Fruit fly (Drosophila melanogaster) whole organism, embryonic: ENCODE measurements around the gene Scm.

Source experiments
- Atf6 ChIP-seq: fragments of 200-800 bp; sonication (Bioruptor generic); IDR thresholded peaks from 2 replicates; pipeline ENCODE4 v1.3.6; 2022; ENCODE audit warnings: missing biosample characterization, missing genetic modification characterization
- C15 ChIP-seq: fragments of 200-800 bp; sonication (Bioruptor generic); IDR thresholded peaks from 3 replicates; pipeline ENCODE4 v1.3.6; 2022; ENCODE audit warnings: missing biosample characterization, missing genetic modification characterization
- CG10267 ChIP-seq: fragments of 200-800 bp; sonication (Bioruptor generic); optimal IDR thresholded peaks from 2 replicates; lab custom pipeline; 2018; ENCODE audit warnings: missing biosample characterization, mild to moderate bottlenecking, missing genetic modification characterization, moderate library complexity
- CG10366 ChIP-seq: fragments of 200-800 bp; sonication (Bioruptor generic); IDR thresholded peaks from 2 replicates; pipeline ENCODE4 v1.3.6; 2022; ENCODE audit warnings: missing biosample characterization, missing genetic modification characterization
- CG10431 ChIP-seq: fragments of 200-800 bp; sonication (Bioruptor generic); optimal IDR thresholded peaks from 3 replicates; lab custom pipeline; 2018; ENCODE audit warnings: missing biosample characterization, mild to moderate bottlenecking, missing genetic modification characterization
- CG10462 ChIP-seq: fragments of 200-800 bp; sonication (Bioruptor generic); optimal IDR thresholded peaks from 2 replicates; lab custom pipeline; 2016; ENCODE audit warnings: missing biosample characterization, missing genetic modification characterization
- CG10543 ChIP-seq: fragments of 200-800 bp; sonication (Bioruptor generic); optimal IDR thresholded peaks from 3 replicates; lab custom pipeline; 2017; ENCODE audit warnings: missing biosample characterization, mild to moderate bottlenecking, missing genetic modification characterization, moderate library complexity
- CG12104 ChIP-seq: fragments of 200-800 bp; sonication (Bioruptor generic); optimal IDR thresholded peaks from 3 replicates; lab custom pipeline; 2016; ENCODE audit warnings: missing biosample characterization, missing genetic modification characterization
- CG12236 ChIP-seq: fragments of 200-800 bp; sonication (Bioruptor generic); optimal IDR thresholded peaks from 2 replicates; lab custom pipeline; 2016; ENCODE audit warnings: missing biosample characterization, missing genetic modification characterization
- CG15011 ChIP-seq: fragments of 200-800 bp; sonication (Bioruptor generic); optimal IDR thresholded peaks from 3 replicates; lab custom pipeline; 2018; ENCODE audit warnings: missing biosample characterization, mild to moderate bottlenecking, missing genetic modification characterization
- CG15269 ChIP-seq: fragments of 200-800 bp; sonication (Bioruptor generic); optimal IDR thresholded peaks from 2 replicates; lab custom pipeline; 2018; ENCODE audit warnings: missing biosample characterization, mild to moderate bottlenecking, missing genetic modification characterization, moderate library complexity
- CG16813 ChIP-seq: fragments of 200-800 bp; sonication (Bioruptor generic); IDR thresholded peaks from 3 replicates; pipeline ENCODE4 v1.3.6; 2022; ENCODE audit warnings: missing biosample characterization, missing genetic modification characterization; ENCODE audit not compliant: partially characterized antibody
- CG2116 ChIP-seq: fragments of 200-800 bp; sonication (Bioruptor generic); optimal IDR thresholded peaks from 3 replicates; lab custom pipeline; 2018; ENCODE audit warnings: missing biosample characterization, mild to moderate bottlenecking, missing genetic modification characterization
- CG30431 ChIP-seq: fragments of 200-800 bp; sonication (Bioruptor generic); optimal IDR thresholded peaks from 2 replicates; lab custom pipeline; 2017; ENCODE audit warnings: missing biosample characterization, missing genetic modification characterization
- CG34224 ChIP-seq: fragments of 200-800 bp; sonication (Bioruptor generic); IDR thresholded peaks from 3 replicates; pipeline ENCODE4 v1.3.6; 2022; ENCODE audit warnings: missing biosample characterization, missing genetic modification characterization; ENCODE audit not compliant: partially characterized antibody
- CG4328 ChIP-seq: fragments of 200-800 bp; sonication (Bioruptor generic); optimal IDR thresholded peaks from 3 replicates; lab custom pipeline; 2017; ENCODE audit warnings: missing biosample characterization, missing genetic modification reagents, missing genetic modification characterization
- CG5245 ChIP-seq: fragments of 200-800 bp; sonication (Bioruptor generic); optimal IDR thresholded peaks from 3 replicates; lab custom pipeline; 2016; ENCODE audit warnings: missing biosample characterization, missing genetic modification characterization
- CG6272 ChIP-seq: fragments of 200-800 bp; sonication (Bioruptor generic); IDR thresholded peaks from 2 replicates; pipeline ENCODE4 v1.3.6; 2022; ENCODE audit warnings: missing biosample characterization, missing genetic modification characterization
- CG7928 ChIP-seq: fragments of 200-800 bp; sonication (Bioruptor generic); optimal IDR thresholded peaks from 2 replicates; lab custom pipeline; 2017; ENCODE audit warnings: missing biosample characterization, mild to moderate bottlenecking, missing genetic modification characterization
- CG7987 ChIP-seq: fragments of 200-800 bp; sonication (Bioruptor generic); optimal IDR thresholded peaks from 2 replicates; lab custom pipeline; 2018; ENCODE audit warnings: missing biosample characterization, mild to moderate bottlenecking, missing genetic modification characterization, moderate library complexity
- CG8281 ChIP-seq: fragments of 200-800 bp; sonication (Bioruptor generic); optimal IDR thresholded peaks from 2 replicates; lab custom pipeline; 2018; ENCODE audit warnings: missing biosample characterization, mild to moderate bottlenecking, missing genetic modification characterization, moderate library complexity
- CG8478 ChIP-seq: fragments of >200 bp; optimal IDR thresholded peaks from 2 replicates; lab custom pipeline; 2018
- CG9215 ChIP-seq: fragments of 200-800 bp; sonication (Bioruptor generic); IDR thresholded peaks from 2 replicates; pipeline ENCODE4 v1.3.6; 2022; ENCODE audit warnings: missing biosample characterization, missing genetic modification characterization
- CG9817 ChIP-seq: fragments of 200-800 bp; sonication (Bioruptor generic); optimal IDR thresholded peaks from 2 replicates; lab custom pipeline; 2018; ENCODE audit warnings: missing biosample characterization, mild to moderate bottlenecking, missing genetic modification characterization, moderate library complexity
- Camta ChIP-seq: fragments of 200-800 bp; sonication (Bioruptor generic); optimal IDR thresholded peaks from 2 replicates; lab custom pipeline; 2016; ENCODE audit warnings: missing biosample characterization, missing genetic modification characterization
- Dfd ChIP-seq, 2 experiments: fragments of >200 bp; optimal IDR thresholded peaks; 2 replicates each; lab custom pipeline; 2017; ENCODE audit warnings: missing biosample characterization in 2 of 2, missing genetic modification characterization in 2 of 2
- Dll ChIP-seq: fragments of 200-800 bp; sonication (Bioruptor generic); IDR thresholded peaks from 4 replicates; pipeline ENCODE4 v1.3.6; 2022; ENCODE audit warnings: missing biosample characterization, missing genetic modification characterization; ENCODE audit not compliant: partially characterized antibody
- HLH3B ChIP-seq: fragments of 200-800 bp; sonication (Bioruptor generic); IDR thresholded peaks from 2 replicates; pipeline ENCODE4 v1.3.6; 2022; ENCODE audit warnings: missing biosample characterization, missing genetic modification characterization
- Hmx ChIP-seq: fragments of 200-800 bp; sonication (Bioruptor generic); optimal IDR thresholded peaks from 2 replicates; lab custom pipeline; 2016; ENCODE audit warnings: missing biosample characterization, missing genetic modification characterization
- Hr51 ChIP-seq, 2 experiments: fragments of 200-800 bp; sonication (Bioruptor generic); optimal IDR thresholded peaks; 2 replicates in 1 of 2; 3 replicates in 1 of 2; lab custom pipeline; 2016 to 2018; ENCODE audit warnings: missing biosample characterization in 2 of 2, missing genetic modification characterization in 2 of 2, mild to moderate bottlenecking in 1 of 2, moderate library complexity in 1 of 2
- Oaz ChIP-seq: fragments of 200-800 bp; sonication (Bioruptor generic); IDR thresholded peaks from 2 replicates; pipeline ENCODE4 v1.3.6; 2022; ENCODE audit warnings: missing biosample characterization, missing genetic modification characterization
- Ravus ChIP-seq: fragments of 200-800 bp; sonication (Bioruptor generic); IDR thresholded peaks from 2 replicates; pipeline ENCODE4 v1.3.6; 2022; ENCODE audit warnings: missing biosample characterization, missing genetic modification characterization
- Trl ChIP-seq, 3 experiments: fragments of >200 bp in 2 of 3; fragments of 200-800 bp in 1 of 3; sonication (Bioruptor generic) in 1 of 3; optimal IDR thresholded peaks; 2 replicates in 1 of 3; 3 replicates in 2 of 3; lab custom pipeline; 2016 to 2017; ENCODE audit warnings: missing biosample characterization in 1 of 3, missing genetic modification characterization in 1 of 3
- al ChIP-seq: fragments of 200-800 bp; sonication (Bioruptor generic); IDR thresholded peaks from 2 replicates; pipeline ENCODE4 v1.3.6; 2022; ENCODE audit warnings: missing biosample characterization, missing genetic modification characterization
- amos ChIP-seq: fragments of 200-800 bp; sonication (Bioruptor generic); IDR thresholded peaks from 2 replicates; pipeline ENCODE4 v1.3.6; 2022; ENCODE audit warnings: missing biosample characterization, missing genetic modification characterization; ENCODE audit not compliant: partially characterized antibody
- cad ChIP-seq: fragments of >200 bp; optimal IDR thresholded peaks from 2 replicates; lab custom pipeline; 2017; ENCODE audit warnings: missing biosample characterization, missing genetic modification characterization
- caup ChIP-seq: fragments of 200-800 bp; sonication (Bioruptor generic); optimal IDR thresholded peaks from 3 replicates; lab custom pipeline; 2017; ENCODE audit warnings: missing biosample characterization, mild to moderate bottlenecking, missing genetic modification characterization, moderate library complexity; ENCODE audit not compliant: severe bottlenecking
- crol ChIP-seq: fragments of 200-800 bp; sonication (Bioruptor generic); IDR thresholded peaks from 2 replicates; pipeline ENCODE4 v1.3.6; 2022; ENCODE audit warnings: missing biosample characterization, missing genetic modification characterization
- ems ChIP-seq: fragments of 200-800 bp; sonication (Bioruptor generic); optimal IDR thresholded peaks from 3 replicates; lab custom pipeline; 2016; ENCODE audit warnings: missing biosample characterization, missing genetic modification characterization
- hb ChIP-seq: fragments of 200-800 bp; sonication (Bioruptor generic); IDR thresholded peaks from 3 replicates; pipeline ENCODE4 v1.3.6; 2022; ENCODE audit warnings: missing biosample characterization, missing genetic modification characterization; ENCODE audit not compliant: partially characterized antibody
- ind ChIP-seq: fragments of 200-800 bp; sonication (Bioruptor generic); optimal IDR thresholded peaks from 3 replicates; lab custom pipeline; 2016; ENCODE audit warnings: missing biosample characterization, missing genetic modification characterization
- jumu ChIP-seq: fragments of 200-800 bp; sonication (Bioruptor generic); optimal IDR thresholded peaks from 3 replicates; lab custom pipeline; 2016; ENCODE audit warnings: missing biosample characterization, missing genetic modification characterization
- klu ChIP-seq: fragments of 200-800 bp; sonication (Bioruptor generic); IDR thresholded peaks from 2 replicates; pipeline ENCODE4 v1.3.6; 2022; ENCODE audit warnings: missing biosample characterization, missing genetic modification characterization
- lov ChIP-seq, 2 experiments: fragments of 200-800 bp in 1 of 2; fragments of >200 bp in 1 of 2; sonication (Bioruptor generic) in 1 of 2; IDR thresholded peaks in 1 of 2; optimal IDR thresholded peaks in 1 of 2; 2 replicates in 1 of 2; 3 replicates in 1 of 2; pipeline versions ENCODE4 v1.3.6 to Lab custom; 2017 to 2022; ENCODE audit warnings: missing biosample characterization in 1 of 2, missing genetic modification characterization in 1 of 2
- ranshi ChIP-seq: fragments of 200-800 bp; sonication (Bioruptor generic); IDR thresholded peaks from 2 replicates; pipeline ENCODE4 v1.3.6; 2022; ENCODE audit warnings: missing biosample characterization, missing genetic modification characterization
- repo ChIP-seq: fragments of 200-800 bp; sonication (Bioruptor generic); optimal IDR thresholded peaks from 2 replicates; lab custom pipeline; 2016; ENCODE audit warnings: missing biosample characterization, missing genetic modification characterization
- rib ChIP-seq: fragments of 200-800 bp; sonication (Bioruptor generic); IDR thresholded peaks from 2 replicates; pipeline ENCODE4 v1.3.6; 2022; ENCODE audit warnings: missing biosample characterization, missing genetic modification characterization
- scrt ChIP-seq: fragments of 200-800 bp; sonication (Bioruptor generic); optimal IDR thresholded peaks from 2 replicates; lab custom pipeline; 2018; ENCODE audit warnings: missing biosample characterization, mild to moderate bottlenecking, missing genetic modification characterization, moderate library complexity
- sob ChIP-seq: fragments of 200-800 bp; sonication (Bioruptor generic); IDR thresholded peaks from 2 replicates; pipeline ENCODE4 v1.3.6; 2022; ENCODE audit warnings: missing biosample characterization, missing genetic modification characterization
- tll ChIP-seq, 2 experiments: fragments of 200-800 bp in 1 of 2; fragments of >200 bp in 1 of 2; sonication (Bioruptor generic) in 1 of 2; optimal IDR thresholded peaks; 2 replicates each; lab custom pipeline; 2017 to 2019; ENCODE audit warnings: missing biosample characterization in 2 of 2, missing genetic modification characterization in 2 of 2, mild to moderate bottlenecking in 1 of 2, moderate library complexity in 1 of 2

The Scm gene

dm6 chr3R:9590952-9591532 is 46.4 kb downstream of the Scm start, which contains the start of the genes bocks and CG8312 (continued):
- TF ChIP-seq CG10431 (GFP tag; lab: Kevin White, UChicago), result no peak
- peak; percentile 26 for TF ChIP-seq ind (GFP tag; lab: Kevin White, UChicago)
- TF ChIP-seq CG10366, result no peak
- no peak for TF ChIP-seq CG8281 (tag; lab: Kevin White, UChicago)
- TF ChIP-seq CG5245 (GFP tag; lab: Kevin White, UChicago), result no peak
- no peak for TF ChIP-seq CG10462 (GFP tag; lab: Kevin White, UChicago)
- peak; percentile 67 for TF ChIP-seq CG10543 (GFP tag; lab: Kevin White, UChicago)
- TF ChIP-seq Camta (GFP tag; lab: Kevin White, UChicago), result peak; percentile 57
- TF ChIP-seq cad (GFP tag; lab: Kevin White, UChicago), result no peak
- peak; percentile 65 for TF ChIP-seq ems (GFP tag; lab: Kevin White, UChicago)
- TF ChIP-seq CG4328, result no peak
- TF ChIP-seq CG7928 (GFP tag; lab: Kevin White, UChicago), result no peak
- TF ChIP-seq Dfd (GFP tag; optimal IDR thresholded peaks at IDR 0.05; lab: Kevin White, UChicago), result no peak
- peak; percentile 29 for TF ChIP-seq CG9817 (tag; lab: Kevin White, UChicago)
- peak; percentile 8 for TF ChIP-seq CG7987 (GFP tag; lab: Kevin White, UChicago)
- no peak for TF ChIP-seq CG9215 (GFP tag; lab: Robert Waterston, UW)
- peak; percentile 58 for TF ChIP-seq jumu (GFP tag; lab: Kevin White, UChicago)
- TF ChIP-seq ranshi, result no peak
- TF ChIP-seq sob (GFP tag; lab: Robert Waterston, UW), result no peak
- TF ChIP-seq klu (GFP tag; lab: Robert Waterston, UW), result no peak
- no peak for TF ChIP-seq rib (GFP tag; lab: Robert Waterston, UW)
- TF ChIP-seq CG34224 (GFP tag; lab: Robert Waterston, UW), result no peak
- no peak for TF ChIP-seq Hmx (GFP tag; lab: Kevin White, UChicago)
- TF ChIP-seq caup (GFP tag; lab: Kevin White, UChicago), result peak; percentile 64
- no peak for TF ChIP-seq Trl (optimal IDR thresholded peaks at IDR 0.05; lab: Kevin White, UChicago)
- peak; percentile 63 for TF ChIP-seq Trl (GFP tag; optimal IDR thresholded peaks at IDR 0.05; lab: Kevin White, UChicago)
- TF ChIP-seq C15 (GFP tag; lab: Robert Waterston, UW), result no peak
- TF ChIP-seq Ravus (GFP tag; lab: Robert Waterston, UW), result no peak
- peak in 1 of 2 experiments; percentile 33 for TF ChIP-seq Hr51 (GFP tag; optimal IDR thresholded peaks at IDR 0.05; lab: Kevin White, UChicago)
- no peak for TF ChIP-seq crol (GFP tag; lab: Robert Waterston, UW)
- no peak for TF ChIP-seq HLH3B (GFP tag; lab: Robert Waterston, UW)
- TF ChIP-seq CG12236 (GFP tag; lab: Kevin White, UChicago), result no peak
- no peak for TF ChIP-seq CG30431
- peak; percentile 46 for TF ChIP-seq repo (GFP tag; lab: Kevin White, UChicago)
- no peak for TF ChIP-seq Dll (GFP tag; lab: Robert Waterston, UW)
- no peak for TF ChIP-seq lov (optimal IDR thresholded peaks at IDR 0.05; lab: Kevin White, UChicago)
- TF ChIP-seq lov (GFP tag; IDR thresholded peaks at IDR 0.05; lab: Robert Waterston, UW), result no peak
- no peak for TF ChIP-seq amos (GFP tag; lab: Robert Waterston, UW)
- no peak for TF ChIP-seq CG16813 (GFP tag; lab: Robert Waterston, UW)
- peak; percentile 94 for TF ChIP-seq scrt (GFP tag; lab: Kevin White, UChicago)
- no peak for TF ChIP-seq al (GFP tag; lab: Robert Waterston, UW)
- TF ChIP-seq CG2116 (GFP tag; lab: Kevin White, UChicago), result peak; percentile 92
- no peak for TF ChIP-seq Atf6
- TF ChIP-seq CG15269 (tag; lab: Kevin White, UChicago), result peak; percentile 1
- no peak for TF ChIP-seq CG15011 (GFP tag; lab: Kevin White, UChicago)
- no peak for TF ChIP-seq tll (GFP tag; optimal IDR thresholded peaks at IDR 0.05; lab: Kevin White, UChicago)
- peak; percentile 99 for TF ChIP-seq CG10267 (tag; lab: Kevin White, UChicago)
- no peak for TF ChIP-seq CG12104
- TF ChIP-seq CG6272 (GFP tag; lab: Robert Waterston, UW), result no peak
- TF ChIP-seq CG8478 (lab: Kevin White, UChicago), result no peak
- TF ChIP-seq Oaz (GFP tag; lab: Robert Waterston, UW), result no peak
- no peak for TF ChIP-seq hb (GFP tag; lab: Robert Waterston, UW)
